Worm (Caenorhabditis elegans) whole organism, early embryonic: Measurements from ENCODE around the gene clec-25.

Experiments used
- aly-1 ChIP-seq: sonication (generic microtip); optimal IDR thresholded peaks from 2 replicates; lab custom pipeline; 2016; ENCODE audit warnings: missing genetic modification characterization, missing compliant biosample characterization
- ama-1 ChIP-seq: fragments of 150-350 bp; optimal IDR thresholded peaks from 2 replicates; lab custom pipeline; 2014
- ceh-13 ChIP-seq: fragments of 200-800 bp; sonication (Bioruptor generic); optimal IDR thresholded peaks from 2 replicates; lab custom pipeline; 2018; ENCODE audit warnings: mild to moderate bottlenecking, missing genetic modification characterization, missing compliant biosample characterization
- ceh-36 ChIP-seq: sonication (generic microtip); optimal IDR thresholded peaks from 2 replicates; lab custom pipeline; 2016; ENCODE audit warnings: missing genetic modification characterization, inconsistent platforms, missing compliant biosample characterization
- ets-7 ChIP-seq: sonication (generic microtip); optimal IDR thresholded peaks from 2 replicates; lab custom pipeline; 2016; ENCODE audit warnings: missing genotype, missing genetic modification characterization, missing compliant biosample characterization
- flt-1 ChIP-seq: fragments of 200-800 bp; sonication (Bioruptor generic); IDR thresholded peaks from 2 replicates; pipeline ENCODE4 v1.3.6; 2022; ENCODE audit warnings: missing genetic modification characterization, missing compliant biosample characterization
- hnd-1 ChIP-seq: sonication (generic microtip); optimal IDR thresholded peaks from 2 replicates; lab custom pipeline; 2016; ENCODE audit warnings: missing genetic modification characterization, missing compliant biosample characterization
- scrt-1 ChIP-seq: fragments of 200-800 bp; sonication (Bioruptor generic); IDR thresholded peaks from 2 replicates; pipeline ENCODE4 v1.3.6; 2022; ENCODE audit warnings: missing genetic modification characterization, missing compliant biosample characterization
- tbx-11 ChIP-seq: fragments of 200-800 bp; sonication (Bioruptor generic); IDR thresholded peaks from 2 replicates; pipeline ENCODE4 v1.3.6; 2022; ENCODE audit warnings: missing genetic modification characterization, missing compliant biosample characterization
- tbx-37 ChIP-seq: fragments of 200-800 bp; sonication (Bioruptor generic); conservative IDR thresholded peaks from 2 replicates; pipeline ENCODE4 v1.3.6; 2022; ENCODE audit warnings: missing genetic modification reagents, missing genetic modification characterization, missing compliant biosample characterization

DNA sequence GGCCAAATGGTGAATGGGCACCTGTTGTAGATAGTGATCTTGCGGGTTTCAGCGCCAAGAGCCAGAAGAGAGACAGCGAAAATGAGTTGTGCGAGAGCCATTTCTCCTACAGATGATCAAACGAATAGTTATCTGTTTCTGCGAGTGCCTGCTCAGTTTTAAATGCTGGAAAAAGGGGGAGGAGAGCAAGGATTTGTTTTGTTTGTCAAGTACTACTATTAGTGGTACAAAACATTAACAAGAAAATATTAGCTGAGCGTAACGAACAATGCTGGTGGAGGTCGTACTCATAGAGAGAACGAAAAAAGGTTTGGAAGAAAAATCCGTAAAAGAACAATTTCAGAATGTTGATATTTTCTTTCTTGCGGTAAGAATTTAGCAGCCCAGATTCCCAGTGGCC is 28.3 kb downstream of the clec-25 start, which contains the start of gene thn-4:
- TF ChIP-seq aly-1 = no peak
- no peak for TF ChIP-seq hnd-1 (tag; lab: Kevin White, UChicago)
- no peak for TF ChIP-seq tbx-37
- no peak for TF ChIP-seq ceh-13 (GFP tag; lab: Kevin White, UChicago)
- no peak for TF ChIP-seq ama-1 (lab: Kevin White, UChicago)
- no peak for TF ChIP-seq ets-7
- TF ChIP-seq scrt-1 (GFP tag; lab: Robert Waterston, UW) = no peak
- no peak for TF ChIP-seq ceh-36
- no peak for TF ChIP-seq tbx-11 (GFP tag; lab: Robert Waterston, UW)
- no peak for TF ChIP-seq flt-1
